Fruit fly (Drosophila melanogaster) whole organism, embryonic: ENCODE measurements around the gene Setx.

ENCODE experiments used
- Antp ChIP-seq: fragments of 200-800 bp; sonication (Bioruptor generic); optimal IDR thresholded peaks from 3 replicates; lab custom pipeline; 2016; ENCODE audit warnings: missing biosample characterization, missing genetic modification characterization
- Atf6 ChIP-seq: fragments of 200-800 bp; sonication (Bioruptor generic); IDR thresholded peaks from 2 replicates; pipeline ENCODE4 v1.3.6; 2022; ENCODE audit warnings: missing biosample characterization, missing genetic modification characterization
- CG10209 ChIP-seq: fragments of 200-800 bp; sonication (Bioruptor generic); optimal IDR thresholded peaks from 3 replicates; lab custom pipeline; 2017; ENCODE audit warnings: missing biosample characterization, mild to moderate bottlenecking, missing genetic modification characterization, missing genetic modification reagents
- CG10565 ChIP-seq: fragments of 200-800 bp; sonication (Bioruptor generic); optimal IDR thresholded peaks from 3 replicates; lab custom pipeline; 2016; ENCODE audit warnings: missing biosample characterization, mild to moderate bottlenecking, missing genetic modification characterization
- CG13624 ChIP-seq: fragments of 200-800 bp; sonication (Bioruptor generic); optimal IDR thresholded peaks from 2 replicates; lab custom pipeline; 2016; ENCODE audit warnings: missing biosample characterization, missing genetic modification characterization
- CG13894 ChIP-seq: fragments of 200-800 bp; sonication (Bioruptor generic); optimal IDR thresholded peaks from 3 replicates; lab custom pipeline; 2018; ENCODE audit warnings: missing biosample characterization, mild to moderate bottlenecking, missing genetic modification characterization, moderate library complexity
- CG15479 ChIP-seq: fragments of 200-800 bp; sonication (Bioruptor generic); optimal IDR thresholded peaks from 3 replicates; lab custom pipeline; 2019; ENCODE audit warnings: missing biosample characterization, mild to moderate bottlenecking, missing genetic modification characterization, moderate library complexity
- CG17359 ChIP-seq: fragments of 200-800 bp; sonication (Bioruptor generic); optimal IDR thresholded peaks from 3 replicates; lab custom pipeline; 2018; ENCODE audit warnings: missing biosample characterization, mild to moderate bottlenecking, missing genetic modification characterization, moderate library complexity
- CG17912 ChIP-seq: fragments of 200-800 bp; sonication (Bioruptor generic); optimal IDR thresholded peaks from 2 replicates; lab custom pipeline; 2018; ENCODE audit warnings: missing biosample characterization, mild to moderate bottlenecking, missing genetic modification characterization
- CG1792 ChIP-seq: fragments of 200-800 bp; sonication (Bioruptor generic); optimal IDR thresholded peaks from 2 replicates; lab custom pipeline; 2016; ENCODE audit warnings: missing biosample characterization, missing genetic modification characterization
- CG2116 ChIP-seq: fragments of 200-800 bp; sonication (Bioruptor generic); optimal IDR thresholded peaks from 3 replicates; lab custom pipeline; 2018; ENCODE audit warnings: missing biosample characterization, mild to moderate bottlenecking, missing genetic modification characterization
- CG3281 ChIP-seq: fragments of 200-800 bp; sonication (Bioruptor generic); optimal IDR thresholded peaks from 3 replicates; lab custom pipeline; 2017; ENCODE audit warnings: missing biosample characterization, mild to moderate bottlenecking, missing genetic modification characterization
- CG4360 ChIP-seq: fragments of 200-800 bp; sonication (Bioruptor generic); IDR thresholded peaks from 2 replicates; pipeline ENCODE4 v1.3.6; 2022; ENCODE audit warnings: missing biosample characterization, missing genetic modification characterization
- CG4424 ChIP-seq: fragments of 200-800 bp; sonication (Bioruptor generic); optimal IDR thresholded peaks from 3 replicates; lab custom pipeline; 2016; ENCODE audit warnings: missing biosample characterization, missing genetic modification characterization
- CG4617 ChIP-seq: fragments of 200-800 bp; sonication (Bioruptor generic); optimal IDR thresholded peaks from 3 replicates; lab custom pipeline; 2016; ENCODE audit warnings: missing biosample characterization, missing genetic modification characterization, borderline replicate concordance
- CG4730 ChIP-seq: fragments of 200-800 bp; sonication (Bioruptor generic); IDR thresholded peaks from 2 replicates; pipeline ENCODE4 v1.3.6; 2022; ENCODE audit warnings: missing biosample characterization, missing genetic modification characterization
- CG6175 ChIP-seq: fragments of 200-800 bp; sonication (Bioruptor generic); IDR thresholded peaks from 3 replicates; pipeline ENCODE4 v1.3.6; 2022; ENCODE audit warnings: missing biosample characterization, missing genetic modification characterization
- CG6791 ChIP-seq: fragments of 200-800 bp; sonication (Bioruptor generic); IDR thresholded peaks from 3 replicates; pipeline ENCODE4 v1.3.6; 2022; ENCODE audit warnings: missing biosample characterization, missing genetic modification characterization; ENCODE audit not compliant: partially characterized antibody
- CG8765 ChIP-seq: fragments of 200-800 bp; sonication (Bioruptor generic); IDR thresholded peaks from 2 replicates; pipeline ENCODE4 v1.3.6; 2022; ENCODE audit warnings: missing biosample characterization, missing genetic modification characterization
- CG9727 ChIP-seq: fragments of 200-800 bp; sonication (Bioruptor generic); optimal IDR thresholded peaks from 3 replicates; lab custom pipeline; 2017; ENCODE audit warnings: missing biosample characterization, mild to moderate bottlenecking, missing genetic modification characterization
- CG9817 ChIP-seq: fragments of 200-800 bp; sonication (Bioruptor generic); optimal IDR thresholded peaks from 2 replicates; lab custom pipeline; 2018; ENCODE audit warnings: missing biosample characterization, mild to moderate bottlenecking, missing genetic modification characterization, moderate library complexity
- E2f1 ChIP-seq: fragments of 200-800 bp; sonication (Bioruptor generic); IDR thresholded peaks from 2 replicates; pipeline ENCODE4 v1.3.6; 2022; ENCODE audit warnings: missing biosample characterization, missing genetic modification characterization
- Eip74EF ChIP-seq, 2 experiments: fragments of 200-800 bp in 1 of 2; fragments of >200 bp in 1 of 2; sonication (Bioruptor generic) in 1 of 2; optimal IDR thresholded peaks; 2 replicates each; lab custom pipeline; 2017 to 2019; ENCODE audit warnings: missing biosample characterization in 2 of 2, missing genetic modification characterization in 2 of 2, mild to moderate bottlenecking in 1 of 2, moderate library complexity in 1 of 2
- HLH54F ChIP-seq: fragments of 200-800 bp; sonication (Bioruptor generic); optimal IDR thresholded peaks from 3 replicates; lab custom pipeline; 2016; ENCODE audit warnings: missing biosample characterization, missing genetic modification characterization
- Hr78 ChIP-seq, 2 experiments: fragments of 200-800 bp in 1 of 2; fragments of >200 bp in 1 of 2; sonication (Bioruptor generic) in 1 of 2; optimal IDR thresholded peaks; 2 replicates each; lab custom pipeline; 2017 to 2019; ENCODE audit warnings: missing biosample characterization in 2 of 2, missing genetic modification characterization in 2 of 2, mild to moderate bottlenecking in 1 of 2, moderate library complexity in 1 of 2
- Jarid2 ChIP-seq: fragments of 200-800 bp; sonication (Bioruptor generic); optimal IDR thresholded peaks from 3 replicates; lab custom pipeline; 2017; ENCODE audit warnings: mild to moderate bottlenecking, missing biosample characterization, missing genetic modification reagents, missing genetic modification characterization
- Med ChIP-seq: fragments of 200-800 bp; sonication (Bioruptor generic); peaks from one replicate; lab custom pipeline; 2016; ENCODE audit warnings: missing biosample characterization, missing genetic modification characterization, mild to moderate bottlenecking, inconsistent platforms, moderate library complexity
- NC2α ChIP-seq: fragments of 200-800 bp; sonication (Bioruptor generic); optimal IDR thresholded peaks from 2 replicates; lab custom pipeline; 2016; ENCODE audit warnings: missing biosample characterization, missing genetic modification characterization
- NFAT ChIP-seq: fragments of 200-800 bp; sonication (Bioruptor generic); IDR thresholded peaks from 2 replicates; pipeline ENCODE4 v1.3.6; 2022; ENCODE audit warnings: missing biosample characterization, missing genetic modification characterization
- NK7.1 ChIP-seq: fragments of 200-800 bp; sonication (Bioruptor generic); optimal IDR thresholded peaks from 3 replicates; lab custom pipeline; 2016; ENCODE audit warnings: missing biosample characterization, missing genetic modification characterization
- Opbp ChIP-seq: fragments of 200-800 bp; sonication (Bioruptor generic); IDR thresholded peaks from 3 replicates; pipeline ENCODE4 v1.3.6; 2022; ENCODE audit warnings: missing biosample characterization, missing genetic modification characterization; ENCODE audit not compliant: partially characterized antibody
- chm ChIP-seq: fragments of 200-800 bp; sonication (Bioruptor generic); IDR thresholded peaks from 2 replicates; pipeline ENCODE4 v1.3.6; 2022; ENCODE audit warnings: missing biosample characterization, missing genetic modification characterization
- crol ChIP-seq: fragments of 200-800 bp; sonication (Bioruptor generic); IDR thresholded peaks from 2 replicates; pipeline ENCODE4 v1.3.6; 2022; ENCODE audit warnings: missing biosample characterization, missing genetic modification characterization
- emc ChIP-seq: fragments of 200-800 bp; sonication (Bioruptor generic); optimal IDR thresholded peaks from 2 replicates; lab custom pipeline; 2016; ENCODE audit warnings: missing biosample characterization, missing genetic modification characterization
- exex ChIP-seq: fragments of 200-800 bp; sonication (Bioruptor generic); optimal IDR thresholded peaks from 4 replicates; lab custom pipeline; 2018; ENCODE audit warnings: missing biosample characterization, mild to moderate bottlenecking, missing genetic modification characterization, moderate library complexity
- gt ChIP-seq: fragments of 200-800 bp; sonication (Bioruptor generic); IDR thresholded peaks from 2 replicates; pipeline ENCODE4 v1.3.6; 2022; ENCODE audit warnings: missing biosample characterization, missing genetic modification characterization
- hb ChIP-seq: fragments of 200-800 bp; sonication (Bioruptor generic); IDR thresholded peaks from 3 replicates; pipeline ENCODE4 v1.3.6; 2022; ENCODE audit warnings: missing biosample characterization, missing genetic modification characterization; ENCODE audit not compliant: partially characterized antibody
- hbn ChIP-seq: fragments of 200-800 bp; sonication (Bioruptor generic); IDR thresholded peaks from 2 replicates; pipeline ENCODE4 v1.3.6; 2022; ENCODE audit warnings: missing biosample characterization, missing genetic modification characterization; ENCODE audit not compliant: partially characterized antibody
- insv ChIP-seq, 2 experiments: fragments of 200-800 bp; sonication (Bioruptor generic); optimal IDR thresholded peaks; 3 replicates each; lab custom pipeline; 2016 to 2018; ENCODE audit warnings: missing biosample characterization in 2 of 2, missing genetic modification characterization in 2 of 2
- ken ChIP-seq: fragments of 200-800 bp; sonication (Bioruptor generic); IDR thresholded peaks from 3 replicates; pipeline ENCODE4 v1.3.6; 2022; ENCODE audit warnings: missing biosample characterization, missing genetic modification characterization
- nerfin-2 ChIP-seq: fragments of 200-800 bp; sonication (Bioruptor generic); IDR thresholded peaks from 2 replicates; pipeline ENCODE4 v1.3.6; 2022; ENCODE audit warnings: missing biosample characterization, missing genetic modification characterization; ENCODE audit not compliant: partially characterized antibody
- onecut ChIP-seq: fragments of 200-800 bp; sonication (Bioruptor generic); IDR thresholded peaks from 2 replicates; pipeline ENCODE4 v1.3.6; 2022; ENCODE audit warnings: missing biosample characterization, missing genetic modification characterization
- pb ChIP-seq: fragments of 200-800 bp; sonication (Bioruptor generic); optimal IDR thresholded peaks from 3 replicates; lab custom pipeline; 2016; ENCODE audit warnings: missing biosample characterization, missing genetic modification characterization
- pum ChIP-seq: fragments of 200-800 bp; sonication (Bioruptor generic); optimal IDR thresholded peaks from 2 replicates; lab custom pipeline; 2016; ENCODE audit warnings: missing biosample characterization, missing genetic modification characterization
- scrt ChIP-seq: fragments of 200-800 bp; sonication (Bioruptor generic); optimal IDR thresholded peaks from 2 replicates; lab custom pipeline; 2018; ENCODE audit warnings: missing biosample characterization, mild to moderate bottlenecking, missing genetic modification characterization, moderate library complexity
- sd ChIP-seq: fragments of 200-800 bp; sonication (Bioruptor generic); optimal IDR thresholded peaks from 3 replicates; lab custom pipeline; 2018; ENCODE audit warnings: missing biosample characterization, mild to moderate bottlenecking, missing genetic modification characterization, moderate library complexity
- tio ChIP-seq: fragments of 200-800 bp; sonication (Bioruptor generic); optimal IDR thresholded peaks from 2 replicates; lab custom pipeline; 2017; ENCODE audit warnings: missing biosample characterization, missing genetic modification characterization, inconsistent platforms
- trem ChIP-seq: fragments of 200-800 bp; optimal IDR thresholded peaks from 3 replicates; lab custom pipeline; 2019; ENCODE audit warnings: missing biosample characterization, mild to moderate bottlenecking, missing genetic modification characterization, moderate library complexity
- tx ChIP-seq: fragments of 200-800 bp; sonication (Bioruptor generic); optimal IDR thresholded peaks from 2 replicates; lab custom pipeline; 2016; ENCODE audit warnings: missing biosample characterization, missing genetic modification characterization

Gene Setx

dm6 chr3L:8093553-8093952 is 43.7 kb downstream of the Setx start (continued):
- TF ChIP-seq CG10209 (GFP tag; lab: Kevin White, UChicago): peak; percentile 15
- no peak for TF ChIP-seq E2f1
- no peak for TF ChIP-seq ken (GFP tag; lab: Robert Waterston, UW)
- no peak for TF ChIP-seq NK7.1 (GFP tag; lab: Kevin White, UChicago)
- TF ChIP-seq emc (GFP tag; lab: Kevin White, UChicago): no peak
- no peak for TF ChIP-seq CG15479 (GFP tag; lab: Kevin White, UChicago)
- no peak for TF ChIP-seq NC2α (GFP tag; lab: Kevin White, UChicago)
- no peak for TF ChIP-seq hbn (GFP tag; lab: Robert Waterston, UW)
- no peak for TF ChIP-seq CG13624 (GFP tag; lab: Kevin White, UChicago)
- TF ChIP-seq Atf6 (GFP tag; lab: Robert Waterston, UW): peak; percentile 56; the same call in 1 of the 2 replicates
- TF ChIP-seq Jarid2: peak; percentile 21
- peak; percentile 79 for TF ChIP-seq crol (GFP tag; lab: Robert Waterston, UW)
- TF ChIP-seq CG4360 (GFP tag; lab: Robert Waterston, UW): no peak
- TF ChIP-seq CG17912 (GFP tag; lab: Kevin White, UChicago): no peak
- TF ChIP-seq pum (GFP tag; lab: Kevin White, UChicago): no peak
- TF ChIP-seq CG4617: no peak
- peak; percentile 73 for TF ChIP-seq Med
- TF ChIP-seq CG9727: peak; percentile 34
- no peak for TF ChIP-seq pb
- no peak for TF ChIP-seq CG4730 (GFP tag; lab: Robert Waterston, UW)

DNA sequence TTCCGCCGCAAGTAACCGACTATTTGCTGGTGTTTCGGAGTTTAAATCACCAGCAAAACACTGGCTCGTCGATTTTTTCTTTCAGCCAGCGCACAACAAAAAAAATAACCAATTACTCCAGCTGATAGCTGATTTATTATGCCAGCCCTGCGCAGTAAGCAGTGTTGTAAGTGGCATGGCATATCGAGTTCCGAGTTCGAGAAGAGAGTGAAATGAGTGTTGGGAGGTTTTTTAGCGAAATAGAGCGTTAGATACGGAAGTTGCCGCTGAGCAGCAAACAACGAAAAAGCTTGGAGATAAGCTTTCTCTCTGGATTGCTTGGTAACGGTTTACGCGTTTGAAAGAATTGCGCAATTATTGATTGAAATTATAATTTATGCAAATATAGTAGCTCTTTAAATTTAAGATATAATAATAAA is 45.6 kb downstream of the Setx start, which contains the start of gene CG7565:
TSS of gene CG7565 (minus strand) at position 137 of the 419 bp plus-strand sequence.
- peak; percentile 38 for TF ChIP-seq CG17359
- TF ChIP-seq hb: no peak
- peak; percentile 90 for TF ChIP-seq exex (tag; lab: Kevin White, UChicago)
- no peak for TF ChIP-seq CG2116
- TF ChIP-seq Antp: peak; percentile 45
- peak; percentile 17 for TF ChIP-seq CG4424 (GFP tag; lab: Kevin White, UChicago)
- no peak for TF ChIP-seq CG6175 (GFP tag; lab: Robert Waterston, UW)
- no peak for TF ChIP-seq CG1792
- no peak for TF ChIP-seq Hr78 (GFP tag; optimal IDR thresholded peaks at IDR 0.05; lab: Kevin White, UChicago)
- peak; percentile 66 for TF ChIP-seq CG3281 (GFP tag; lab: Kevin White, UChicago)
- peak; percentile 26; the same call in 1 of the 2 replicates for TF ChIP-seq NFAT (GFP tag; lab: Robert Waterston, UW)
- no peak for TF ChIP-seq CG10565 (GFP tag; lab: Kevin White, UChicago)
- no peak; the same call in 2 of the 3 replicates for TF ChIP-seq ken (GFP tag; lab: Robert Waterston, UW)
- peak; percentile 55 for TF ChIP-seq HLH54F (GFP tag; lab: Kevin White, UChicago)
- TF ChIP-seq nerfin-2 (GFP tag; lab: Robert Waterston, UW): no peak
- peak; percentile 87 for TF ChIP-seq onecut
- TF ChIP-seq CG9817 (tag; lab: Kevin White, UChicago): no peak
- peak; percentile 41 for TF ChIP-seq scrt (GFP tag; lab: Kevin White, UChicago)
- no peak for TF ChIP-seq insv (GFP tag; optimal IDR thresholded peaks at IDR 0.05; lab: Kevin White, UChicago)
- TF ChIP-seq Eip74EF (GFP tag; optimal IDR thresholded peaks at IDR 0.05; lab: Kevin White, UChicago): peak in 1 of 2 experiments; percentile 78
- TF ChIP-seq CG8765: no peak
- peak; percentile 18 for TF ChIP-seq sd (tag; lab: Kevin White, UChicago)
- peak; percentile 30 for TF ChIP-seq CG13894 (tag; lab: Kevin White, UChicago)
- peak; percentile 75 for TF ChIP-seq chm (GFP tag; lab: Robert Waterston, UW)
- TF ChIP-seq gt (GFP tag; lab: Robert Waterston, UW): no peak
- TF ChIP-seq Opbp (GFP tag; lab: Robert Waterston, UW): peak; percentile 56; the same call in 2 of the 3 replicates
- TF ChIP-seq trem (tag; lab: Kevin White, UChicago): peak; percentile 20
- TF ChIP-seq Med: peak; percentile 96
- TF ChIP-seq tx: peak; percentile 33
- TF ChIP-seq CG6791: peak; percentile 56; the same call in 1 of the 3 replicates
- TF ChIP-seq tio (GFP tag; lab: Kevin White, UChicago): no peak
